Fruit fly (Drosophila melanogaster) whole organism, embryonic: ENCODE measurements around the gene CG5790.
A peak's percentile ranks its signal among the peaks of the same experiment; 100 is the strongest.

Source experiments
- Ada2b ChIP-seq: fragments of 200-800 bp; sonication (Bioruptor generic); IDR thresholded peaks from 2 replicates; pipeline ENCODE4 v1.3.6; 2022; ENCODE audit warnings: missing biosample characterization, missing genetic modification characterization
- B-H2 ChIP-seq: fragments of 200-800 bp; sonication (Bioruptor generic); optimal IDR thresholded peaks from 2 replicates; lab custom pipeline; 2018; ENCODE audit warnings: missing biosample characterization, mild to moderate bottlenecking, missing genetic modification characterization
- BEAF-32 ChIP-seq: fragments of 200-800 bp; sonication (Bioruptor generic); optimal IDR thresholded peaks from 3 replicates; lab custom pipeline; 2017; ENCODE audit warnings: missing biosample characterization, missing genetic modification characterization, mild to moderate bottlenecking, moderate library complexity, missing genetic modification reagents
- CG10431 ChIP-seq: fragments of 200-800 bp; sonication (Bioruptor generic); optimal IDR thresholded peaks from 3 replicates; lab custom pipeline; 2018; ENCODE audit warnings: missing biosample characterization, mild to moderate bottlenecking, missing genetic modification characterization
- CG10654 ChIP-seq: fragments of 200-800 bp; sonication (Bioruptor generic); optimal IDR thresholded peaks from 2 replicates; lab custom pipeline; 2016; ENCODE audit warnings: missing biosample characterization, missing genetic modification characterization
- CG10979 ChIP-seq: fragments of 200-800 bp; sonication (Bioruptor generic); optimal IDR thresholded peaks from 2 replicates; lab custom pipeline; 2018; ENCODE audit warnings: missing biosample characterization, mild to moderate bottlenecking, missing genetic modification characterization, moderate library complexity
- CG14014 ChIP-seq: fragments of 200-800 bp; sonication (Bioruptor generic); IDR thresholded peaks from 2 replicates; pipeline ENCODE4 v1.3.6; 2022; ENCODE audit warnings: missing biosample characterization, missing genetic modification characterization
- CG15269 ChIP-seq: fragments of 200-800 bp; sonication (Bioruptor generic); optimal IDR thresholded peaks from 2 replicates; lab custom pipeline; 2018; ENCODE audit warnings: missing biosample characterization, mild to moderate bottlenecking, missing genetic modification characterization, moderate library complexity
- CG15479 ChIP-seq: fragments of 200-800 bp; sonication (Bioruptor generic); optimal IDR thresholded peaks from 3 replicates; lab custom pipeline; 2019; ENCODE audit warnings: missing biosample characterization, mild to moderate bottlenecking, missing genetic modification characterization, moderate library complexity
- CG15514 ChIP-seq: fragments of 200-800 bp; sonication (Bioruptor generic); optimal IDR thresholded peaks from 3 replicates; lab custom pipeline; 2017; ENCODE audit warnings: missing biosample characterization, missing genetic modification characterization, mild to moderate bottlenecking, moderate library complexity, missing genetic modification reagents
- CG15601 ChIP-seq: fragments of 200-800 bp; sonication (Bioruptor generic); optimal IDR thresholded peaks from 3 replicates; lab custom pipeline; 2019; ENCODE audit warnings: missing biosample characterization, mild to moderate bottlenecking, missing genetic modification characterization, moderate library complexity
- CG16863 ChIP-seq: fragments of 200-800 bp; sonication (Bioruptor generic); optimal IDR thresholded peaks from 3 replicates; lab custom pipeline; 2016; ENCODE audit warnings: missing biosample characterization, missing genetic modification characterization
- CG17829 ChIP-seq: fragments of 200-800 bp; optimal IDR thresholded peaks from 2 replicates; lab custom pipeline; 2019; ENCODE audit warnings: missing biosample characterization, mild to moderate bottlenecking, missing genetic modification characterization, moderate library complexity
- CG18619 ChIP-seq: fragments of 200-800 bp; sonication (Bioruptor generic); optimal IDR thresholded peaks from 3 replicates; lab custom pipeline; 2017; ENCODE audit warnings: missing biosample characterization, mild to moderate bottlenecking, missing genetic modification characterization
- CG2202 ChIP-seq: fragments of 200-800 bp; sonication (Bioruptor generic); optimal IDR thresholded peaks from 2 replicates; lab custom pipeline; 2018; ENCODE audit warnings: missing biosample characterization, mild to moderate bottlenecking, missing genetic modification characterization
- CG32532 ChIP-seq: fragments of 200-800 bp; sonication (Bioruptor generic); IDR thresholded peaks from 2 replicates; pipeline ENCODE4 v1.3.6; 2022; ENCODE audit warnings: missing biosample characterization, missing genetic modification characterization
- CG32767 ChIP-seq: fragments of 200-800 bp; sonication (Bioruptor generic); IDR thresholded peaks from 2 replicates; pipeline ENCODE4 v1.3.6; 2022; ENCODE audit warnings: missing biosample characterization, missing genetic modification characterization
- CG33557 ChIP-seq: fragments of 200-800 bp; sonication (Bioruptor generic); optimal IDR thresholded peaks from 2 replicates; lab custom pipeline; 2019; ENCODE audit warnings: missing biosample characterization, mild to moderate bottlenecking, missing genetic modification characterization, moderate library complexity
- CG43689 ChIP-seq: fragments of 200-800 bp; sonication (Bioruptor generic); IDR thresholded peaks from 2 replicates; pipeline ENCODE4 v1.3.6; 2022; ENCODE audit warnings: missing biosample characterization, missing genetic modification characterization
- CG5180 ChIP-seq: fragments of 200-800 bp; sonication (Bioruptor generic); optimal IDR thresholded peaks from 3 replicates; lab custom pipeline; 2017; ENCODE audit warnings: missing biosample characterization, missing genetic modification characterization, mild to moderate bottlenecking, moderate library complexity, missing genetic modification reagents
- CG6272 ChIP-seq: fragments of 200-800 bp; sonication (Bioruptor generic); IDR thresholded peaks from 2 replicates; pipeline ENCODE4 v1.3.6; 2022; ENCODE audit warnings: missing biosample characterization, missing genetic modification characterization
- CG7839 ChIP-seq: fragments of 200-800 bp; sonication (Bioruptor generic); optimal IDR thresholded peaks from 3 replicates; lab custom pipeline; 2018; ENCODE audit warnings: missing biosample characterization, mild to moderate bottlenecking, missing genetic modification characterization, moderate library complexity
- CG7987 ChIP-seq: fragments of 200-800 bp; sonication (Bioruptor generic); optimal IDR thresholded peaks from 2 replicates; lab custom pipeline; 2018; ENCODE audit warnings: missing biosample characterization, mild to moderate bottlenecking, missing genetic modification characterization, moderate library complexity
- CG8089 ChIP-seq: fragments of 200-800 bp; sonication (Bioruptor generic); optimal IDR thresholded peaks from 3 replicates; lab custom pipeline; 2016; ENCODE audit warnings: missing biosample characterization, missing genetic modification characterization
- CG8765 ChIP-seq: fragments of 200-800 bp; sonication (Bioruptor generic); IDR thresholded peaks from 2 replicates; pipeline ENCODE4 v1.3.6; 2022; ENCODE audit warnings: missing biosample characterization, missing genetic modification characterization
- CG9797 ChIP-seq: fragments of 200-800 bp; sonication (Bioruptor generic); optimal IDR thresholded peaks from 3 replicates; lab custom pipeline; 2018; ENCODE audit warnings: missing biosample characterization, mild to moderate bottlenecking, missing genetic modification characterization
- CrebB ChIP-seq: fragments of 200-800 bp; sonication (Bioruptor generic); optimal IDR thresholded peaks from 3 replicates; lab custom pipeline; 2018; ENCODE audit warnings: missing biosample characterization, mild to moderate bottlenecking, missing genetic modification characterization
- Doc2 ChIP-seq: fragments of 200-800 bp; sonication (Bioruptor generic); IDR thresholded peaks from 2 replicates; pipeline ENCODE4 v1.3.6; 2022; ENCODE audit warnings: missing biosample characterization, missing genetic modification characterization
- Ets97D ChIP-seq: fragments of 200-800 bp; sonication (Bioruptor generic); optimal IDR thresholded peaks from 3 replicates; lab custom pipeline; 2016; ENCODE audit warnings: missing biosample characterization, missing genetic modification characterization
- HLH54F ChIP-seq: fragments of 200-800 bp; sonication (Bioruptor generic); optimal IDR thresholded peaks from 3 replicates; lab custom pipeline; 2016; ENCODE audit warnings: missing biosample characterization, missing genetic modification characterization
- Hr39 ChIP-seq: fragments of >200 bp; optimal IDR thresholded peaks from 2 replicates; lab custom pipeline; 2017
- Med ChIP-seq: fragments of 200-800 bp; sonication (Bioruptor generic); peaks from one replicate; lab custom pipeline; 2016; ENCODE audit warnings: missing biosample characterization, missing genetic modification characterization, mild to moderate bottlenecking, inconsistent platforms, moderate library complexity
- NK7.1 ChIP-seq: fragments of 200-800 bp; sonication (Bioruptor generic); optimal IDR thresholded peaks from 3 replicates; lab custom pipeline; 2016; ENCODE audit warnings: missing biosample characterization, missing genetic modification characterization
- Nf-YC ChIP-seq: fragments of 200-800 bp; optimal IDR thresholded peaks from 3 replicates; lab custom pipeline; 2019; ENCODE audit warnings: missing biosample characterization, mild to moderate bottlenecking, missing genetic modification characterization, moderate library complexity
- Poxn ChIP-seq: fragments of 200-800 bp; sonication (Bioruptor generic); IDR thresholded peaks from 2 replicates; pipeline ENCODE4 v1.3.6; 2022; ENCODE audit warnings: missing biosample characterization, missing genetic modification characterization
- Ssrp ChIP-seq: fragments of 200-800 bp; sonication (Bioruptor generic); optimal IDR thresholded peaks from 2 replicates; lab custom pipeline; 2018; ENCODE audit warnings: missing biosample characterization, mild to moderate bottlenecking, missing genetic modification characterization, moderate library complexity
- Tbp ChIP-seq: fragments of >200 bp; optimal IDR thresholded peaks from 2 replicates; lab custom pipeline; 2018; ENCODE audit warnings: missing biosample characterization, missing genetic modification characterization
- Xbp1 ChIP-seq: fragments of 200-800 bp; sonication (Bioruptor generic); optimal IDR thresholded peaks from 3 replicates; lab custom pipeline; 2016; ENCODE audit warnings: missing biosample characterization, mild to moderate bottlenecking, missing genetic modification characterization
- caup ChIP-seq: fragments of 200-800 bp; sonication (Bioruptor generic); optimal IDR thresholded peaks from 3 replicates; lab custom pipeline; 2017; ENCODE audit warnings: missing biosample characterization, mild to moderate bottlenecking, missing genetic modification characterization, moderate library complexity; ENCODE audit not compliant: severe bottlenecking
- eve ChIP-seq, 2 experiments: fragments of >200 bp; optimal IDR thresholded peaks; 2 replicates each; lab custom pipeline; 2017; ENCODE audit warnings: missing biosample characterization in 2 of 2, missing genetic modification characterization in 2 of 2
- gro ChIP-seq: fragments of 200-800 bp; sonication (Bioruptor generic); optimal IDR thresholded peaks from 2 replicates; lab custom pipeline; 2016; ENCODE audit warnings: missing biosample characterization, missing genetic modification characterization
- gsb ChIP-seq: fragments of 200-800 bp; sonication (Bioruptor generic); IDR thresholded peaks from 2 replicates; pipeline ENCODE4 v1.3.6; 2022; ENCODE audit warnings: missing biosample characterization, missing genetic modification characterization
- ind ChIP-seq: fragments of 200-800 bp; sonication (Bioruptor generic); optimal IDR thresholded peaks from 3 replicates; lab custom pipeline; 2016; ENCODE audit warnings: missing biosample characterization, missing genetic modification characterization
- jing ChIP-seq: fragments of 200-800 bp; sonication (Bioruptor generic); optimal IDR thresholded peaks from 2 replicates; lab custom pipeline; 2018; ENCODE audit warnings: missing biosample characterization, mild to moderate bottlenecking, missing genetic modification characterization
- nau ChIP-seq: fragments of 200-800 bp; sonication (Bioruptor generic); optimal IDR thresholded peaks from 3 replicates; lab custom pipeline; 2017; ENCODE audit warnings: missing biosample characterization, mild to moderate bottlenecking, missing genetic modification characterization, missing genetic modification reagents
- pan ChIP-seq, 4 experiments: fragments of >200 bp in 3 of 4; fragments of 200-800 bp in 1 of 4; sonication (Bioruptor generic) in 1 of 4; optimal IDR thresholded peaks in 3 of 4; IDR thresholded peaks in 1 of 4; 2 replicates each; pipeline versions ENCODE4 v1.3.6 to Lab custom; 2017 to 2022; ENCODE audit warnings: missing biosample characterization in 2 of 4, missing genetic modification characterization in 2 of 4, mixed read lengths in 1 of 4
- pfk ChIP-seq: fragments of 200-800 bp; sonication (Bioruptor generic); optimal IDR thresholded peaks from 2 replicates; lab custom pipeline; 2018; ENCODE audit warnings: missing biosample characterization, mild to moderate bottlenecking, missing genetic modification characterization, moderate library complexity
- slbo ChIP-seq: fragments of 200-800 bp; sonication (Bioruptor generic); IDR thresholded peaks from 2 replicates; pipeline ENCODE4 v1.3.6; 2022; ENCODE audit warnings: missing biosample characterization, missing genetic modification characterization
- tin ChIP-seq: fragments of 200-800 bp; sonication (Bioruptor generic); optimal IDR thresholded peaks from 3 replicates; lab custom pipeline; 2016; ENCODE audit warnings: missing biosample characterization, missing genetic modification characterization
- wdn ChIP-seq: fragments of 200-800 bp; sonication (Bioruptor generic); IDR thresholded peaks from 2 replicates; pipeline ENCODE4 v1.3.6; 2022; ENCODE audit warnings: missing biosample characterization, missing genetic modification characterization
- zf30C ChIP-seq: fragments of 200-800 bp; sonication (Bioruptor generic); optimal IDR thresholded peaks from 3 replicates; lab custom pipeline; 2018; ENCODE audit warnings: missing biosample characterization, mild to moderate bottlenecking, missing genetic modification characterization

The CG5790 gene

dm6 chr2L:18345194-18345593 is 50.6 kb downstream of the CG5790 start (continued):
- TF ChIP-seq Xbp1 (GFP tag; lab: Kevin White, UChicago) (peak; percentile 33), CG5180 (GFP tag; lab: Kevin White, UChicago) (no peak), CG8089 (no peak), CG15269 (tag; lab: Kevin White, UChicago) (peak; percentile 17), CG15601 (tag; lab: Kevin White, UChicago) (peak; percentile 9), CG14014 (no peak), Ada2b (no peak), Ets97D (GFP tag; lab: Kevin White, UChicago) (no peak), slbo (GFP tag; lab: Robert Waterston, UW) (no peak), B-H2 (GFP tag; lab: Kevin White, UChicago) (no peak), eve (GFP tag; optimal IDR thresholded peaks at IDR 0.05; lab: Kevin White, UChicago) (peak in 1 of 2 experiments; percentile 71), nau (GFP tag; lab: Kevin White, UChicago) (no peak), CG10431 (GFP tag; lab: Kevin White, UChicago) (peak; percentile 20), CG32532 (GFP tag; lab: Robert Waterston, UW) (no peak), jing (GFP tag; lab: Kevin White, UChicago) (peak; percentile 2), CG10654 (GFP tag; lab: Kevin White, UChicago) (no peak), Ssrp (tag; lab: Kevin White, UChicago) (peak; percentile 49), CG33557 (GFP tag; lab: Kevin White, UChicago) (no peak), CG9797 (GFP tag; lab: Kevin White, UChicago) (no peak), CG7987 (GFP tag; lab: Kevin White, UChicago) (no peak), gsb (GFP tag; lab: Robert Waterston, UW) (no peak), ind (GFP tag; lab: Kevin White, UChicago) (no peak), CG2202 (tag; lab: Kevin White, UChicago) (peak; percentile 23), Med (GFP tag; lab: Kevin White, UChicago) (peak; percentile 54), wdn (GFP tag; lab: Robert Waterston, UW) (no peak), pan (optimal IDR thresholded peaks at IDR 0.05; lab: Kevin White, UChicago) (no peak), pan (GFP tag; optimal IDR thresholded peaks at IDR 0.05 in 1 of 2, IDR thresholded peaks at IDR 0.05 in 1 of 2) (peak in 1 of 2 experiments; percentile 33), CG18619 (GFP tag; lab: Kevin White, UChicago) (no peak), CG16863 (no peak), Doc2 (GFP tag; lab: Robert Waterston, UW) (no peak), Hr39 (lab: Kevin White, UChicago) (no peak), Poxn (GFP tag; lab: Robert Waterston, UW) (no peak), CG15514 (GFP tag; lab: Kevin White, UChicago) (no peak), Nf-YC (no peak), caup (GFP tag; lab: Kevin White, UChicago) (no peak), Tbp (GFP tag; lab: Kevin White, UChicago) (no peak), CrebB (no peak), CG43689 (GFP tag; lab: Robert Waterston, UW) (no peak), NK7.1 (GFP tag; lab: Kevin White, UChicago) (no peak), gro (GFP tag; lab: Kevin White, UChicago) (no peak), CG17829 (tag; lab: Kevin White, UChicago) (peak; percentile 48), CG8765 (GFP tag; lab: Robert Waterston, UW) (no peak), CG32767 (GFP tag; lab: Robert Waterston, UW) (no peak), CG10979 (tag; lab: Kevin White, UChicago) (peak; percentile 70), tin (GFP tag; lab: Kevin White, UChicago) (peak; percentile 27), BEAF-32 (GFP tag; lab: Kevin White, UChicago) (no peak), CG6272 (no peak), CG15479 (no peak), zf30C (no peak), HLH54F (GFP tag; lab: Kevin White, UChicago) (no peak), pfk (GFP tag; lab: Kevin White, UChicago) (no peak), CG7839 (tag; lab: Kevin White, UChicago) (peak; percentile 51)
